Fruit fly (Drosophila melanogaster) whole organism, embryonic: Measurements from ENCODE around the gene arg.

Experiments used
- Adf1 ChIP-seq: fragments of 200-800 bp; sonication (Bioruptor generic); IDR thresholded peaks from 2 replicates; pipeline ENCODE4 v1.3.6; 2022; ENCODE audit warnings: missing biosample characterization, missing genetic modification characterization
- Atf6 ChIP-seq: fragments of 200-800 bp; sonication (Bioruptor generic); IDR thresholded peaks from 2 replicates; pipeline ENCODE4 v1.3.6; 2022; ENCODE audit warnings: missing biosample characterization, missing genetic modification characterization
- BtbVII ChIP-seq: fragments of 200-800 bp; sonication (Bioruptor generic); optimal IDR thresholded peaks from 3 replicates; lab custom pipeline; 2017; ENCODE audit warnings: missing biosample characterization, mild to moderate bottlenecking, missing genetic modification characterization
- CG11398 ChIP-seq: fragments of 200-800 bp; sonication (Bioruptor generic); optimal IDR thresholded peaks from 2 replicates; lab custom pipeline; 2016; ENCODE audit warnings: missing biosample characterization, missing genetic modification characterization
- CG12942 ChIP-seq: fragments of 200-800 bp; sonication (Bioruptor generic); optimal IDR thresholded peaks from 3 replicates; lab custom pipeline; 2016; ENCODE audit warnings: missing biosample characterization, missing genetic modification characterization
- CG13123 ChIP-seq: fragments of 200-800 bp; sonication (Bioruptor generic); optimal IDR thresholded peaks from 2 replicates; lab custom pipeline; 2016; ENCODE audit warnings: missing biosample characterization, missing genetic modification characterization
- CG13287 ChIP-seq: fragments of 200-800 bp; sonication (Bioruptor generic); IDR thresholded peaks from 2 replicates; pipeline ENCODE4 v1.3.6; 2022; ENCODE audit warnings: missing biosample characterization, missing genetic modification characterization; ENCODE audit not compliant: partially characterized antibody
- CG17328 ChIP-seq: fragments of 200-800 bp; sonication (Bioruptor generic); IDR thresholded peaks from 2 replicates; pipeline ENCODE4 v1.3.6; 2022; ENCODE audit warnings: missing biosample characterization, missing genetic modification characterization
- CG17359 ChIP-seq: fragments of 200-800 bp; sonication (Bioruptor generic); optimal IDR thresholded peaks from 3 replicates; lab custom pipeline; 2018; ENCODE audit warnings: missing biosample characterization, mild to moderate bottlenecking, missing genetic modification characterization, moderate library complexity
- CG17912 ChIP-seq: fragments of 200-800 bp; sonication (Bioruptor generic); optimal IDR thresholded peaks from 2 replicates; lab custom pipeline; 2018; ENCODE audit warnings: missing biosample characterization, mild to moderate bottlenecking, missing genetic modification characterization
- CG1832 ChIP-seq: fragments of 200-800 bp; sonication (Bioruptor generic); optimal IDR thresholded peaks from 2 replicates; lab custom pipeline; 2017; ENCODE audit warnings: missing biosample characterization, mild to moderate bottlenecking, missing genetic modification characterization, inconsistent platforms
- CG2712 ChIP-seq: fragments of 200-800 bp; optimal IDR thresholded peaks from 3 replicates; lab custom pipeline; 2019; ENCODE audit warnings: missing biosample characterization, mild to moderate bottlenecking, missing genetic modification characterization, moderate library complexity
- CG3726 ChIP-seq: fragments of 200-800 bp; sonication (Bioruptor generic); IDR thresholded peaks from 3 replicates; pipeline ENCODE4, ENCODE4 v1.3.6; 2022; ENCODE audit warnings: missing biosample characterization, missing genetic modification characterization
- CG4404 ChIP-seq: fragments of 200-800 bp; sonication (Bioruptor generic); IDR thresholded peaks from 2 replicates; pipeline ENCODE4 v1.3.6; 2022; ENCODE audit warnings: missing biosample characterization, missing genetic modification characterization
- CG6689 ChIP-seq: fragments of 200-800 bp; sonication (Bioruptor generic); IDR thresholded peaks from 2 replicates; pipeline ENCODE4 v1.3.6; 2022; ENCODE audit warnings: missing biosample characterization, missing genetic modification characterization
- CG7372 ChIP-seq: fragments of 200-800 bp; sonication (Bioruptor generic); IDR thresholded peaks from 2 replicates; pipeline ENCODE4 v1.3.6; 2022; ENCODE audit warnings: missing biosample characterization, missing genetic modification characterization
- CG7556 ChIP-seq: fragments of 200-800 bp; sonication (Bioruptor generic); optimal IDR thresholded peaks from 2 replicates; lab custom pipeline; 2017; ENCODE audit warnings: missing biosample characterization, mild to moderate bottlenecking, missing genetic modification characterization
- CG7963 ChIP-seq: fragments of 200-800 bp; sonication (Bioruptor generic); IDR thresholded peaks from 3 replicates; pipeline ENCODE4 v1.3.6; 2022; ENCODE audit warnings: missing biosample characterization, missing genetic modification characterization; ENCODE audit not compliant: partially characterized antibody
- CG9797 ChIP-seq: fragments of 200-800 bp; sonication (Bioruptor generic); optimal IDR thresholded peaks from 3 replicates; lab custom pipeline; 2018; ENCODE audit warnings: missing biosample characterization, mild to moderate bottlenecking, missing genetic modification characterization
- CoRest ChIP-seq: fragments of 200-800 bp; sonication (Bioruptor generic); optimal IDR thresholded peaks from 3 replicates; lab custom pipeline; 2018; ENCODE audit warnings: missing biosample characterization, mild to moderate bottlenecking, missing genetic modification characterization, moderate library complexity
- Doc2 ChIP-seq: fragments of 200-800 bp; sonication (Bioruptor generic); IDR thresholded peaks from 2 replicates; pipeline ENCODE4 v1.3.6; 2022; ENCODE audit warnings: missing biosample characterization, missing genetic modification characterization
- Drgx ChIP-seq: fragments of 200-800 bp; sonication (Bioruptor generic); IDR thresholded peaks from 2 replicates; pipeline ENCODE4 v1.3.6; 2022; ENCODE audit warnings: missing biosample characterization, missing genetic modification characterization
- Fer1 ChIP-seq: fragments of 200-800 bp; sonication (Bioruptor generic); optimal IDR thresholded peaks from 2 replicates; lab custom pipeline; 2017; ENCODE audit warnings: missing biosample characterization, mild to moderate bottlenecking, missing genetic modification characterization
- GATAe ChIP-seq: fragments of 200-800 bp; sonication (Bioruptor generic); conservative IDR thresholded peaks from 2 replicates; pipeline ENCODE4 v1.3.6; 2022; ENCODE audit warnings: missing biosample characterization, missing genetic modification characterization
- Gsc ChIP-seq: fragments of 200-800 bp; sonication (Bioruptor generic); IDR thresholded peaks from 2 replicates; pipeline ENCODE4 v1.3.6; 2022; ENCODE audit warnings: missing biosample characterization, missing genetic modification characterization
- Gug ChIP-seq: fragments of 200-800 bp; sonication (Bioruptor generic); IDR thresholded peaks from 4 replicates; pipeline ENCODE4 v1.3.6; 2022; ENCODE audit warnings: missing biosample characterization, missing genetic modification characterization
- HLH3B ChIP-seq: fragments of 200-800 bp; sonication (Bioruptor generic); IDR thresholded peaks from 2 replicates; pipeline ENCODE4 v1.3.6; 2022; ENCODE audit warnings: missing biosample characterization, missing genetic modification characterization
- HLHmδ ChIP-seq: fragments of 200-800 bp; sonication (Bioruptor generic); optimal IDR thresholded peaks from 2 replicates; lab custom pipeline; 2018; ENCODE audit warnings: missing biosample characterization, mild to moderate bottlenecking, missing genetic modification characterization, moderate library complexity
- Hmr ChIP-seq: fragments of 200-800 bp; sonication (Bioruptor generic); optimal IDR thresholded peaks from 3 replicates; lab custom pipeline; 2017; ENCODE audit warnings: mild to moderate bottlenecking, missing biosample characterization, missing genetic modification reagents, missing genetic modification characterization
- Kr ChIP-seq: fragments of 200-800 bp; sonication (Bioruptor generic); optimal IDR thresholded peaks from 2 replicates; lab custom pipeline; 2017; ENCODE audit warnings: missing biosample characterization, mild to moderate bottlenecking, missing genetic modification characterization
- Med ChIP-seq: fragments of 200-800 bp; sonication (Bioruptor generic); peaks from one replicate; lab custom pipeline; 2016; ENCODE audit warnings: missing biosample characterization, missing genetic modification characterization, mild to moderate bottlenecking, inconsistent platforms, moderate library complexity
- Rfx ChIP-seq: fragments of 200-800 bp; sonication (Bioruptor generic); IDR thresholded peaks from 2 replicates; pipeline ENCODE4 v1.3.6; 2022; ENCODE audit warnings: missing biosample characterization, missing genetic modification characterization
- chm ChIP-seq: fragments of 200-800 bp; sonication (Bioruptor generic); IDR thresholded peaks from 2 replicates; pipeline ENCODE4 v1.3.6; 2022; ENCODE audit warnings: missing biosample characterization, missing genetic modification characterization
- ci ChIP-seq: fragments of 200-800 bp; sonication (Bioruptor generic); IDR thresholded peaks from 3 replicates; pipeline ENCODE4 v1.3.6; 2022; ENCODE audit warnings: missing biosample characterization, missing genetic modification characterization
- danr ChIP-seq: fragments of 200-800 bp; sonication (Bioruptor generic); IDR thresholded peaks from 2 replicates; pipeline ENCODE4 v1.3.6; 2022; ENCODE audit warnings: missing biosample characterization, missing genetic modification characterization
- gcm2 ChIP-seq: fragments of 200-800 bp; sonication (Bioruptor generic); optimal IDR thresholded peaks from 2 replicates; lab custom pipeline; 2016; ENCODE audit warnings: missing biosample characterization, missing genetic modification characterization
- gem ChIP-seq: fragments of 200-800 bp; sonication (Bioruptor generic); optimal IDR thresholded peaks from 2 replicates; lab custom pipeline; 2019; ENCODE audit warnings: missing biosample characterization, mild to moderate bottlenecking, missing genetic modification characterization, moderate library complexity
- grau ChIP-seq: fragments of 200-800 bp; optimal IDR thresholded peaks from 3 replicates; lab custom pipeline; 2019; ENCODE audit warnings: missing biosample characterization, mild to moderate bottlenecking, missing genetic modification characterization, moderate library complexity
- hth ChIP-seq: fragments of >200 bp; optimal IDR thresholded peaks from 2 replicates; lab custom pipeline; 2017; ENCODE audit warnings: inconsistent platforms
- kah ChIP-seq: fragments of 200-800 bp; sonication (Bioruptor generic); optimal IDR thresholded peaks from 2 replicates; lab custom pipeline; 2018; ENCODE audit warnings: missing biosample characterization, mild to moderate bottlenecking, missing genetic modification characterization
- klu ChIP-seq: fragments of 200-800 bp; sonication (Bioruptor generic); IDR thresholded peaks from 2 replicates; pipeline ENCODE4 v1.3.6; 2022; ENCODE audit warnings: missing biosample characterization, missing genetic modification characterization
- knrl ChIP-seq: fragments of 200-800 bp; sonication (Bioruptor generic); IDR thresholded peaks from 3 replicates; pipeline ENCODE4 v1.3.6; 2022; ENCODE audit warnings: missing biosample characterization, missing genetic modification characterization; ENCODE audit not compliant: partially characterized antibody
- lilli ChIP-seq: fragments of 200-800 bp; sonication (Bioruptor generic); optimal IDR thresholded peaks from 3 replicates; lab custom pipeline; 2016; ENCODE audit warnings: missing biosample characterization, missing genetic modification characterization
- nerfin-1 ChIP-seq: fragments of 200-800 bp; sonication (Bioruptor generic); optimal IDR thresholded peaks from 3 replicates; lab custom pipeline; 2019; ENCODE audit warnings: missing biosample characterization, mild to moderate bottlenecking, missing genetic modification characterization, moderate library complexity
- onecut ChIP-seq: fragments of 200-800 bp; sonication (Bioruptor generic); IDR thresholded peaks from 2 replicates; pipeline ENCODE4 v1.3.6; 2022; ENCODE audit warnings: missing biosample characterization, missing genetic modification characterization
- org-1 ChIP-seq: fragments of 200-800 bp; sonication (Bioruptor generic); optimal IDR thresholded peaks from 2 replicates; lab custom pipeline; 2017; ENCODE audit warnings: missing biosample characterization, missing genetic modification characterization
- pum ChIP-seq: fragments of 200-800 bp; sonication (Bioruptor generic); optimal IDR thresholded peaks from 2 replicates; lab custom pipeline; 2016; ENCODE audit warnings: missing biosample characterization, missing genetic modification characterization
- sens ChIP-seq: fragments of 200-800 bp; sonication (Bioruptor generic); peaks from one replicate; lab custom pipeline; 2016; ENCODE audit warnings: missing biosample characterization, missing genetic modification characterization
- sisA ChIP-seq: fragments of 200-800 bp; sonication (Bioruptor generic); IDR thresholded peaks from 2 replicates; pipeline ENCODE4 v1.3.6; 2022; ENCODE audit warnings: missing biosample characterization, missing genetic modification characterization
- stc ChIP-seq: fragments of 200-800 bp; sonication (Bioruptor generic); IDR thresholded peaks from 2 replicates; pipeline ENCODE4 v1.3.6; 2022; ENCODE audit warnings: missing biosample characterization, missing genetic modification characterization
- yki ChIP-seq: fragments of >200 bp; optimal IDR thresholded peaks from 3 replicates; lab custom pipeline; 2018
- zen ChIP-seq: fragments of 200-800 bp; sonication (Bioruptor generic); optimal IDR thresholded peaks from 3 replicates; lab custom pipeline; 2018; ENCODE audit warnings: missing biosample characterization, mild to moderate bottlenecking, missing genetic modification characterization, moderate library complexity

The arg gene

DNA sequence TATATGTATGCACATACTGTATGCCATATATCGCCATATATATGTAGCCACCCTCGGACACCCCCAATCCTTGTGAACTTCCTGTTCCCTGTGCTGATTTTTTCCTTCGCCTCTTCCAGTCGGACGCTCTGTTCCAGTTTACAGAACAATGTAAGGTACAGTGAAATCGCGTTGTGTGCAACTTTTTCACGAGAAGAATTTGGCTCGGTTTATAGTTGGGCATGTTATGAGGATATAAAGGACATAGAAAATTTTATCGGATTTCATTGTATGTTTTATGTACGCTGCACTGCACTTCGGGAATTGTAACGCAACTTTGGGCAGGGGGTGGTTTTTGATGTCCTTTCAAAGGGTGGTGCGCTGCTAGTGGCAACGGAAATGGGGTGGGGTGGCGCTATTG, 15.1 kb downstream of the arg start (continued):
- TF ChIP-seq CG17328: no peak
- peak; percentile 49 for TF ChIP-seq Hmr
- TF ChIP-seq Adf1 (GFP tag; lab: Robert Waterston, UW): no peak
- TF ChIP-seq Gsc (GFP tag; lab: Robert Waterston, UW): no peak
- TF ChIP-seq kah (GFP tag; lab: Kevin White, UChicago): no peak
- TF ChIP-seq stc (GFP tag; lab: Robert Waterston, UW): no peak
- TF ChIP-seq gcm2: no peak
- no peak for TF ChIP-seq zen (tag; lab: Kevin White, UChicago)
- no peak for TF ChIP-seq HLHmδ (GFP tag; lab: Kevin White, UChicago)
- peak; percentile 2 for TF ChIP-seq CG17359 (tag; lab: Kevin White, UChicago)
- no peak for TF ChIP-seq hth (lab: Kevin White, UChicago)
- no peak for TF ChIP-seq CG13287 (GFP tag; lab: Robert Waterston, UW)
- no peak for TF ChIP-seq CG13123 (GFP tag; lab: Kevin White, UChicago)
- no peak for TF ChIP-seq CG17912 (GFP tag; lab: Kevin White, UChicago)
- no peak for TF ChIP-seq Kr
- TF ChIP-seq CoRest (tag; lab: Kevin White, UChicago): no peak
- TF ChIP-seq pum (GFP tag; lab: Kevin White, UChicago): peak; percentile 6
- peak; percentile 26 for TF ChIP-seq lilli (GFP tag; lab: Kevin White, UChicago)
- TF ChIP-seq CG6689: peak; percentile 22; the same call in 1 of the 2 replicates
- no peak for TF ChIP-seq GATAe (GFP tag; lab: Robert Waterston, UW)
- TF ChIP-seq klu (GFP tag; lab: Robert Waterston, UW): no peak
- 0 out of 2 replicates have a peak, but pooled peaks have one; percentile 7 for TF ChIP-seq chm
- 0 out of 2 replicates have a peak, but pooled peaks have one; percentile 8 for TF ChIP-seq sisA (GFP tag; lab: Robert Waterston, UW)
- TF ChIP-seq gem (tag; lab: Kevin White, UChicago): peak; percentile 29
- peak; percentile 41; the same call in 1 of the 3 replicates for TF ChIP-seq ci
- no peak for TF ChIP-seq CG1832
- TF ChIP-seq onecut (GFP tag; lab: Robert Waterston, UW): peak; percentile 36; the same call in 1 of the 2 replicates
- no peak for TF ChIP-seq knrl (GFP tag; lab: Robert Waterston, UW)
- TF ChIP-seq CG4404 (GFP tag; lab: Robert Waterston, UW): peak; percentile 15; the same call in 1 of the 2 replicates
- TF ChIP-seq Gug: 0 out of 4 replicates have a peak, but pooled peaks have one; percentile 24
- no peak for TF ChIP-seq CG7963 (GFP tag; lab: Robert Waterston, UW)
- no peak for TF ChIP-seq yki (lab: Kevin White, UChicago)
- no peak for TF ChIP-seq BtbVII (GFP tag; lab: Kevin White, UChicago)
- peak; percentile 35 for TF ChIP-seq nerfin-1 (tag; lab: Kevin White, UChicago)
- peak; percentile 7 for TF ChIP-seq CG2712 (tag; lab: Kevin White, UChicago)
- peak; percentile 79 for TF ChIP-seq Med (GFP tag; lab: Kevin White, UChicago)
- TF ChIP-seq Doc2 (GFP tag; lab: Robert Waterston, UW): no peak
- no peak for TF ChIP-seq danr (GFP tag; lab: Robert Waterston, UW)
- TF ChIP-seq Rfx (GFP tag; lab: Robert Waterston, UW): peak; percentile 41
- peak; percentile 98 for TF ChIP-seq grau (tag; lab: Kevin White, UChicago)
- TF ChIP-seq CG12942 (GFP tag; lab: Kevin White, UChicago): no peak
- no peak for TF ChIP-seq CG7372 (GFP tag; lab: Robert Waterston, UW)
- TF ChIP-seq HLH3B (GFP tag; lab: Robert Waterston, UW): 0 out of 2 replicates have a peak, but pooled peaks have one; percentile 23
- no peak for TF ChIP-seq CG11398
- peak; percentile 10 for TF ChIP-seq org-1 (GFP tag; lab: Kevin White, UChicago)
- no peak for TF ChIP-seq CG3726
- TF ChIP-seq Drgx (GFP tag; lab: Robert Waterston, UW): 0 out of 2 replicates have a peak, but pooled peaks have one; percentile 18
- TF ChIP-seq Atf6 (GFP tag; lab: Robert Waterston, UW): peak; percentile 37; the same call in 1 of the 2 replicates
- TF ChIP-seq CG9797 (GFP tag; lab: Kevin White, UChicago): no peak
- TF ChIP-seq Fer1 (GFP tag; lab: Kevin White, UChicago): peak; percentile 51
- TF ChIP-seq CG7556: peak; percentile 3
- peak; percentile 85 for TF ChIP-seq sens
